Fruit fly (Drosophila melanogaster) whole organism, embryonic: Measurements from ENCODE around the gene bon.

Experiments
- ATbp ChIP-seq: fragments of 200-800 bp; sonication (Bioruptor generic); optimal IDR thresholded peaks from 2 replicates; lab custom pipeline; 2017; ENCODE audit warnings: missing biosample characterization, mild to moderate bottlenecking, missing genetic modification characterization, missing genetic modification reagents
- BEAF-32 ChIP-seq: fragments of 200-800 bp; sonication (Bioruptor generic); optimal IDR thresholded peaks from 3 replicates; lab custom pipeline; 2017; ENCODE audit warnings: missing biosample characterization, missing genetic modification characterization, mild to moderate bottlenecking, moderate library complexity, missing genetic modification reagents
- CG13624 ChIP-seq: fragments of 200-800 bp; sonication (Bioruptor generic); optimal IDR thresholded peaks from 2 replicates; lab custom pipeline; 2016; ENCODE audit warnings: missing biosample characterization, missing genetic modification characterization
- CG15479 ChIP-seq: fragments of 200-800 bp; sonication (Bioruptor generic); optimal IDR thresholded peaks from 3 replicates; lab custom pipeline; 2019; ENCODE audit warnings: missing biosample characterization, mild to moderate bottlenecking, missing genetic modification characterization, moderate library complexity
- CG15514 ChIP-seq: fragments of 200-800 bp; sonication (Bioruptor generic); optimal IDR thresholded peaks from 3 replicates; lab custom pipeline; 2017; ENCODE audit warnings: missing biosample characterization, missing genetic modification characterization, mild to moderate bottlenecking, moderate library complexity, missing genetic modification reagents
- CG17612 ChIP-seq: fragments of 200-800 bp; sonication (Bioruptor generic); IDR thresholded peaks from 2 replicates; pipeline ENCODE4 v1.3.6; 2022; ENCODE audit warnings: missing biosample characterization, missing genetic modification characterization
- CG17912 ChIP-seq: fragments of 200-800 bp; sonication (Bioruptor generic); optimal IDR thresholded peaks from 2 replicates; lab custom pipeline; 2018; ENCODE audit warnings: missing biosample characterization, mild to moderate bottlenecking, missing genetic modification characterization
- CG18476 ChIP-seq: fragments of 200-800 bp; sonication (Bioruptor generic); optimal IDR thresholded peaks from 2 replicates; lab custom pipeline; 2016; ENCODE audit warnings: missing biosample characterization, mild to moderate bottlenecking, missing genetic modification characterization
- CG18599 ChIP-seq: fragments of 200-800 bp; sonication (Bioruptor generic); optimal IDR thresholded peaks from 3 replicates; lab custom pipeline; 2017; ENCODE audit warnings: missing biosample characterization, missing genetic modification characterization, mild to moderate bottlenecking, moderate library complexity, missing genetic modification reagents
- CG2120 ChIP-seq: fragments of 200-800 bp; sonication (Bioruptor generic); optimal IDR thresholded peaks from 3 replicates; lab custom pipeline; 2016; ENCODE audit warnings: missing biosample characterization, missing genetic modification characterization
- CG2199 ChIP-seq: fragments of 200-800 bp; sonication (Bioruptor generic); IDR thresholded peaks from 3 replicates; pipeline ENCODE4 v1.3.6; 2022; ENCODE audit warnings: missing biosample characterization, missing genetic modification characterization
- CG30403 ChIP-seq: fragments of 200-800 bp; sonication (Bioruptor generic); optimal IDR thresholded peaks from 3 replicates; lab custom pipeline; 2016; ENCODE audit warnings: missing biosample characterization, missing genetic modification characterization
- CG31441 ChIP-seq: fragments of 200-800 bp; sonication (Bioruptor generic); IDR thresholded peaks from 2 replicates; pipeline ENCODE4 v1.3.6; 2022; ENCODE audit warnings: missing biosample characterization, missing genetic modification characterization
- CG34376 ChIP-seq: fragments of 200-800 bp; sonication (Bioruptor generic); optimal IDR thresholded peaks from 2 replicates; lab custom pipeline; 2018; ENCODE audit warnings: missing biosample characterization, mild to moderate bottlenecking, missing genetic modification characterization
- CG4617 ChIP-seq: fragments of 200-800 bp; sonication (Bioruptor generic); optimal IDR thresholded peaks from 3 replicates; lab custom pipeline; 2016; ENCODE audit warnings: missing biosample characterization, missing genetic modification characterization, borderline replicate concordance
- CG4854 ChIP-seq: fragments of 200-800 bp; sonication (Bioruptor generic); optimal IDR thresholded peaks from 2 replicates; lab custom pipeline; 2016; ENCODE audit warnings: missing biosample characterization, missing genetic modification characterization, inconsistent platforms
- CG6254 ChIP-seq: fragments of 200-800 bp; sonication (Bioruptor generic); optimal IDR thresholded peaks from 3 replicates; lab custom pipeline; 2017; ENCODE audit warnings: mild to moderate bottlenecking, missing biosample characterization, missing genetic modification reagents, missing genetic modification characterization
- CG7357 ChIP-seq: fragments of 200-800 bp; sonication (Bioruptor generic); IDR thresholded peaks from 3 replicates; pipeline ENCODE4 v1.3.6; 2022; ENCODE audit warnings: missing biosample characterization, missing genetic modification characterization
- CG7987 ChIP-seq: fragments of 200-800 bp; sonication (Bioruptor generic); optimal IDR thresholded peaks from 2 replicates; lab custom pipeline; 2018; ENCODE audit warnings: missing biosample characterization, mild to moderate bottlenecking, missing genetic modification characterization, moderate library complexity
- CG8478 ChIP-seq: fragments of >200 bp; optimal IDR thresholded peaks from 2 replicates; lab custom pipeline; 2018
- CG9797 ChIP-seq: fragments of 200-800 bp; sonication (Bioruptor generic); optimal IDR thresholded peaks from 3 replicates; lab custom pipeline; 2018; ENCODE audit warnings: missing biosample characterization, mild to moderate bottlenecking, missing genetic modification characterization
- Camta ChIP-seq: fragments of 200-800 bp; sonication (Bioruptor generic); optimal IDR thresholded peaks from 2 replicates; lab custom pipeline; 2016; ENCODE audit warnings: missing biosample characterization, missing genetic modification characterization
- Dek ChIP-seq: fragments of 200-800 bp; sonication (Bioruptor generic); optimal IDR thresholded peaks from 3 replicates; lab custom pipeline; 2019; ENCODE audit warnings: missing biosample characterization, mild to moderate bottlenecking, missing genetic modification characterization, moderate library complexity
- Drgx ChIP-seq: fragments of 200-800 bp; sonication (Bioruptor generic); IDR thresholded peaks from 2 replicates; pipeline ENCODE4 v1.3.6; 2022; ENCODE audit warnings: missing biosample characterization, missing genetic modification characterization
- Eip74EF ChIP-seq, 2 experiments: fragments of 200-800 bp in 1 of 2; fragments of >200 bp in 1 of 2; sonication (Bioruptor generic) in 1 of 2; optimal IDR thresholded peaks; 2 replicates each; lab custom pipeline; 2017 to 2019; ENCODE audit warnings: missing biosample characterization in 2 of 2, missing genetic modification characterization in 2 of 2, mild to moderate bottlenecking in 1 of 2, moderate library complexity in 1 of 2
- Hr39 ChIP-seq: fragments of >200 bp; optimal IDR thresholded peaks from 2 replicates; lab custom pipeline; 2017
- Hr78 ChIP-seq, 2 experiments: fragments of 200-800 bp in 1 of 2; fragments of >200 bp in 1 of 2; sonication (Bioruptor generic) in 1 of 2; optimal IDR thresholded peaks; 2 replicates each; lab custom pipeline; 2017 to 2019; ENCODE audit warnings: missing biosample characterization in 2 of 2, missing genetic modification characterization in 2 of 2, mild to moderate bottlenecking in 1 of 2, moderate library complexity in 1 of 2
- Med ChIP-seq: fragments of 200-800 bp; sonication (Bioruptor generic); peaks from one replicate; lab custom pipeline; 2016; ENCODE audit warnings: missing biosample characterization, missing genetic modification characterization, mild to moderate bottlenecking, inconsistent platforms, moderate library complexity
- Mrtf ChIP-seq: fragments of 200-800 bp; sonication (Bioruptor generic); IDR thresholded peaks from 3 replicates; pipeline ENCODE4 v1.3.6; 2022; ENCODE audit warnings: missing biosample characterization, missing genetic modification characterization
- Ravus ChIP-seq: fragments of 200-800 bp; sonication (Bioruptor generic); IDR thresholded peaks from 2 replicates; pipeline ENCODE4 v1.3.6; 2022; ENCODE audit warnings: missing biosample characterization, missing genetic modification characterization
- Sry-β ChIP-seq: fragments of 200-800 bp; sonication (Bioruptor generic); optimal IDR thresholded peaks from 2 replicates; lab custom pipeline; 2018; ENCODE audit warnings: missing biosample characterization, mild to moderate bottlenecking, missing genetic modification characterization, moderate library complexity
- Usf ChIP-seq: fragments of 200-800 bp; sonication (Bioruptor generic); optimal IDR thresholded peaks from 2 replicates; lab custom pipeline; 2017; ENCODE audit warnings: missing genotype, missing biosample characterization, missing genetic modification characterization
- bowl ChIP-seq: fragments of 200-800 bp; sonication (Bioruptor generic); IDR thresholded peaks from 2 replicates; pipeline ENCODE4 v1.3.6; 2022; ENCODE audit warnings: missing biosample characterization, missing genetic modification characterization
- chinmo ChIP-seq: fragments of 200-800 bp; sonication (Bioruptor generic); IDR thresholded peaks from 4 replicates; pipeline ENCODE4 v1.3.6; 2022; ENCODE audit warnings: missing biosample characterization, missing genetic modification characterization; ENCODE audit not compliant: partially characterized antibody
- chn ChIP-seq: fragments of 200-800 bp; sonication (Bioruptor generic); optimal IDR thresholded peaks from 2 replicates; lab custom pipeline; 2016; ENCODE audit warnings: missing biosample characterization, missing genetic modification characterization
- dysf ChIP-seq: fragments of 200-800 bp; sonication (Bioruptor generic); IDR thresholded peaks from 3 replicates; pipeline ENCODE4 v1.3.6; 2022; ENCODE audit warnings: missing biosample characterization, missing genetic modification characterization
- ftz-f1 ChIP-seq: fragments of 200-800 bp; sonication (Bioruptor generic); optimal IDR thresholded peaks from 2 replicates; lab custom pipeline; 2016; ENCODE audit warnings: missing biosample characterization, missing genetic modification characterization
- gcm2 ChIP-seq: fragments of 200-800 bp; sonication (Bioruptor generic); optimal IDR thresholded peaks from 2 replicates; lab custom pipeline; 2016; ENCODE audit warnings: missing biosample characterization, missing genetic modification characterization
- gem ChIP-seq: fragments of 200-800 bp; sonication (Bioruptor generic); optimal IDR thresholded peaks from 2 replicates; lab custom pipeline; 2019; ENCODE audit warnings: missing biosample characterization, mild to moderate bottlenecking, missing genetic modification characterization, moderate library complexity
- grau ChIP-seq: fragments of 200-800 bp; optimal IDR thresholded peaks from 3 replicates; lab custom pipeline; 2019; ENCODE audit warnings: missing biosample characterization, mild to moderate bottlenecking, missing genetic modification characterization, moderate library complexity
- inv ChIP-seq: fragments of 200-800 bp; sonication (Bioruptor generic); IDR thresholded peaks from 2 replicates; pipeline ENCODE4 v1.3.6; 2022; ENCODE audit warnings: missing biosample characterization, missing genetic modification characterization; ENCODE audit not compliant: partially characterized antibody
- org-1 ChIP-seq: fragments of 200-800 bp; sonication (Bioruptor generic); optimal IDR thresholded peaks from 2 replicates; lab custom pipeline; 2017; ENCODE audit warnings: missing biosample characterization, missing genetic modification characterization
- sd ChIP-seq: fragments of 200-800 bp; sonication (Bioruptor generic); optimal IDR thresholded peaks from 3 replicates; lab custom pipeline; 2018; ENCODE audit warnings: missing biosample characterization, mild to moderate bottlenecking, missing genetic modification characterization, moderate library complexity
- sens ChIP-seq: fragments of 200-800 bp; sonication (Bioruptor generic); peaks from one replicate; lab custom pipeline; 2016; ENCODE audit warnings: missing biosample characterization, missing genetic modification characterization
- slp2 ChIP-seq: fragments of 200-800 bp; sonication (Bioruptor generic); optimal IDR thresholded peaks from 2 replicates; lab custom pipeline; 2016; ENCODE audit warnings: missing biosample characterization, missing genetic modification characterization
- sr ChIP-seq: fragments of 200-800 bp; sonication (Bioruptor generic); IDR thresholded peaks from 3 replicates; pipeline ENCODE4 v1.3.6; 2022; ENCODE audit warnings: missing biosample characterization, missing genetic modification characterization
- stc ChIP-seq: fragments of 200-800 bp; sonication (Bioruptor generic); IDR thresholded peaks from 2 replicates; pipeline ENCODE4 v1.3.6; 2022; ENCODE audit warnings: missing biosample characterization, missing genetic modification characterization
- unpg ChIP-seq: fragments of 200-800 bp; sonication (Bioruptor generic); optimal IDR thresholded peaks from 3 replicates; lab custom pipeline; 2018; ENCODE audit warnings: missing biosample characterization, mild to moderate bottlenecking, missing genetic modification characterization, moderate library complexity
- zfh2 ChIP-seq: fragments of 200-800 bp; sonication (Bioruptor generic); optimal IDR thresholded peaks from 2 replicates; lab custom pipeline; 2016; ENCODE audit warnings: missing biosample characterization, missing genetic modification characterization

The bon gene

DNA sequence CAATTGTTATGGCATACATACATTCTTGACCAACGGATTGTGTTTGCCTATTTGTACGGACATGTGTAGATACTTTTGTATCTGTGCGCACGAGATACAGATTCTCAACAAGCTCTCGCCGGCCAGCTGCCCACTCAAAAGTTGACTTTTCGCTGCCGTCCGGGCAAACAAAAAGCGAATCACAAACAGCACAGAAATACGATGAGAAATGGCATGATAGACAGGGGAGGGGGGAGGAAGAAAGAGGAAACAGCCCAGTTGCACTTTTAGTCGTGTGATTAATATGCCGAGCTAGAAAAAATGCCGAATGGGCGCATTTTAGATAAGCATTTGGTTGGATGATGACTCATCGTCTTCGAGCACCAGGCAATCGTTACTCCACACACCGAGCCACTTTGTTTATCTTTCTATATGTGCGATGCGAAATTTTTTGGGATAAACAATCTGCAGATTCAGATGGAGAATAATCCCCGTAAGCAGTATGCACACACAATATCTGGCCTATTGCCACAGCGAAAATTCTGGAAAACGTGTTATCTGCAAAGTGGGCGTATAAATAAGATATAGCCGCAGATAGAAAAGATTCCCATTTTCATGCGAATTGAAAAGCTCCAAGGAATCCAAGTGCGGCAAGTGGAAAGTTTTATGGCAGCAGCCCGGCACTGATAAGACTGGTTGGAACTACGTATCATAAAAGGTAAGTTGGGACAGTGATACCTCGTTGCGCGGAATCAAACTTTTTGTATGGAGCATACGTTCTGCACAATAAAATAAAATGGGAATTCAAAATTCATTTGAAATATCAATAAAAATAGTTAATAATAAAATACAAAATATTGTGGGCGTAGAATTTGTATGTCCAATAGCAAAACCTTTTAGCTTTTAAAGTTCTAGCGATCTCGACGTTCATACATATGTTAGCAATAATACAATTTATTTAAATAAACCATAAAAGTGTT is 46.0 kb upstream of the bon start (continued):
- TF ChIP-seq stc (GFP tag; lab: Robert Waterston, UW) (no peak), Usf (no peak), CG18476 (GFP tag; lab: Kevin White, UChicago) (no peak), grau (tag; lab: Kevin White, UChicago) (peak; percentile 82), sd (no peak), Med (GFP tag; lab: Kevin White, UChicago) (peak; percentile 56), slp2 (GFP tag; lab: Kevin White, UChicago) (no peak), CG4617 (GFP tag; lab: Kevin White, UChicago) (no peak), sens (GFP tag; lab: Kevin White, UChicago) (peak; percentile 44), CG17612 (GFP tag; lab: Robert Waterston, UW) (no peak), Hr39 (lab: Kevin White, UChicago) (no peak), ftz-f1 (GFP tag; lab: Kevin White, UChicago) (no peak), Dek (no peak), zfh2 (no peak), CG7357 (GFP tag; lab: Robert Waterston, UW) (no peak), chn (GFP tag; lab: Kevin White, UChicago) (no peak), CG31441 (peak; percentile 26; the same call in 1 of the 2 replicates), CG13624 (GFP tag; lab: Kevin White, UChicago) (no peak), CG30403 (GFP tag; lab: Kevin White, UChicago) (no peak), inv (GFP tag; lab: Robert Waterston, UW) (no peak), CG4854 (GFP tag; lab: Kevin White, UChicago) (no peak), CG34376 (GFP tag; lab: Kevin White, UChicago) (no peak), BEAF-32 (GFP tag; lab: Kevin White, UChicago) (no peak), Ravus (GFP tag; lab: Robert Waterston, UW) (no peak), unpg (GFP tag; lab: Kevin White, UChicago) (no peak), sr (GFP tag; lab: Robert Waterston, UW) (peak; percentile 78; the same call in 2 of the 3 replicates), CG17912 (GFP tag; lab: Kevin White, UChicago) (no peak), CG9797 (no peak), dysf (GFP tag; lab: Robert Waterston, UW) (no peak), Sry-β (GFP tag; lab: Kevin White, UChicago) (no peak), CG15479 (peak; percentile 76), gem (tag; lab: Kevin White, UChicago) (peak; percentile 36), Mrtf (GFP tag; lab: Robert Waterston, UW) (no peak), Camta (GFP tag; lab: Kevin White, UChicago) (no peak), CG7987 (GFP tag; lab: Kevin White, UChicago) (no peak), CG2199 (GFP tag; lab: Robert Waterston, UW) (no peak), org-1 (GFP tag; lab: Kevin White, UChicago) (no peak), chinmo (GFP tag; lab: Robert Waterston, UW) (0 out of 4 replicates have a peak, but pooled peaks have one; percentile 74), Hr78 (GFP tag; optimal IDR thresholded peaks at IDR 0.05; lab: Kevin White, UChicago) (no peak), CG15514 (GFP tag; lab: Kevin White, UChicago) (no peak), ATbp (GFP tag; lab: Kevin White, UChicago) (peak; percentile 4), Eip74EF (GFP tag; optimal IDR thresholded peaks at IDR 0.05; lab: Kevin White, UChicago) (no peak), CG8478 (lab: Kevin White, UChicago) (no peak), gcm2 (no peak), bowl (GFP tag; lab: Robert Waterston, UW) (no peak), CG18599 (GFP tag; lab: Kevin White, UChicago) (peak; percentile 11), CG6254 (GFP tag; lab: Kevin White, UChicago) (no peak), CG2120 (GFP tag; lab: Kevin White, UChicago) (peak; percentile 18), Drgx (GFP tag; lab: Robert Waterston, UW) (no peak)
